Fruit fly (Drosophila melanogaster) whole organism, embryonic: ENCODE results near the gene CG32202.

Experiments
- Awh ChIP-seq: fragments of 200-800 bp; sonication (Bioruptor generic); IDR thresholded peaks from 2 replicates; pipeline ENCODE4, ENCODE4 v1.3.6; 2022; ENCODE audit warnings: missing biosample characterization, missing genetic modification characterization
- CG10654 ChIP-seq: fragments of 200-800 bp; sonication (Bioruptor generic); optimal IDR thresholded peaks from 2 replicates; lab custom pipeline; 2016; ENCODE audit warnings: missing biosample characterization, missing genetic modification characterization
- CG11560 ChIP-seq: fragments of 200-800 bp; sonication (Bioruptor generic); IDR thresholded peaks from 3 replicates; pipeline ENCODE4 v1.3.6; 2022; ENCODE audit warnings: missing biosample characterization, missing genetic modification characterization
- CG11696 ChIP-seq: fragments of 200-800 bp; sonication (Bioruptor generic); IDR thresholded peaks from 2 replicates; pipeline ENCODE4 v1.3.6; 2022; ENCODE audit warnings: missing biosample characterization, missing genetic modification characterization
- CG12236 ChIP-seq: fragments of 200-800 bp; sonication (Bioruptor generic); optimal IDR thresholded peaks from 2 replicates; lab custom pipeline; 2016; ENCODE audit warnings: missing biosample characterization, missing genetic modification characterization
- CG12391 ChIP-seq: fragments of 200-800 bp; sonication (Bioruptor generic); optimal IDR thresholded peaks from 3 replicates; lab custom pipeline; 2018; ENCODE audit warnings: missing biosample characterization, mild to moderate bottlenecking, missing genetic modification characterization, moderate library complexity
- CG12769 ChIP-seq: fragments of 200-800 bp; sonication (Bioruptor generic); optimal IDR thresholded peaks from 2 replicates; lab custom pipeline; 2019; ENCODE audit warnings: missing biosample characterization, mild to moderate bottlenecking, missing genetic modification characterization, moderate library complexity
- CG14050 ChIP-seq: fragments of 200-800 bp; sonication (Bioruptor generic); IDR thresholded peaks from 3 replicates; pipeline ENCODE4 v1.3.6; 2022; ENCODE audit warnings: missing biosample characterization, missing genetic modification characterization
- CG14965 ChIP-seq: fragments of 200-800 bp; sonication (Bioruptor generic); optimal IDR thresholded peaks from 2 replicates; lab custom pipeline; 2016; ENCODE audit warnings: missing biosample characterization, missing genetic modification characterization, borderline replicate concordance
- CG15479 ChIP-seq: fragments of 200-800 bp; sonication (Bioruptor generic); optimal IDR thresholded peaks from 3 replicates; lab custom pipeline; 2019; ENCODE audit warnings: missing biosample characterization, mild to moderate bottlenecking, missing genetic modification characterization, moderate library complexity
- CG15601 ChIP-seq: fragments of 200-800 bp; sonication (Bioruptor generic); optimal IDR thresholded peaks from 3 replicates; lab custom pipeline; 2019; ENCODE audit warnings: missing biosample characterization, mild to moderate bottlenecking, missing genetic modification characterization, moderate library complexity
- CG1792 ChIP-seq: fragments of 200-800 bp; sonication (Bioruptor generic); optimal IDR thresholded peaks from 2 replicates; lab custom pipeline; 2016; ENCODE audit warnings: missing biosample characterization, missing genetic modification characterization
- CG1832 ChIP-seq: fragments of 200-800 bp; sonication (Bioruptor generic); optimal IDR thresholded peaks from 2 replicates; lab custom pipeline; 2017; ENCODE audit warnings: missing biosample characterization, mild to moderate bottlenecking, missing genetic modification characterization, inconsistent platforms
- CG3065 ChIP-seq: fragments of 200-800 bp; sonication (Bioruptor generic); optimal IDR thresholded peaks from 2 replicates; lab custom pipeline; 2016; ENCODE audit warnings: missing biosample characterization, missing genetic modification characterization
- CG32772 ChIP-seq: fragments of 200-800 bp; sonication (Bioruptor generic); IDR thresholded peaks from 2 replicates; pipeline ENCODE4 v1.3.6; 2022; ENCODE audit warnings: missing biosample characterization, missing genetic modification characterization
- CG34422 ChIP-seq: fragments of 200-800 bp; sonication (Bioruptor generic); IDR thresholded peaks from 3 replicates; pipeline ENCODE4 v1.3.6; 2022; ENCODE audit warnings: missing biosample characterization, missing genetic modification characterization
- CG3847 ChIP-seq: fragments of 200-800 bp; sonication (Bioruptor generic); IDR thresholded peaks from 2 replicates; pipeline ENCODE4 v1.3.6; 2022; ENCODE audit warnings: missing biosample characterization, missing genetic modification characterization
- CG6813 ChIP-seq: fragments of 200-800 bp; sonication (Bioruptor generic); optimal IDR thresholded peaks from 2 replicates; lab custom pipeline; 2017; ENCODE audit warnings: missing biosample characterization, missing genetic modification characterization, mild to moderate bottlenecking, moderate library complexity, missing genetic modification reagents
- CG7357 ChIP-seq: fragments of 200-800 bp; sonication (Bioruptor generic); IDR thresholded peaks from 3 replicates; pipeline ENCODE4 v1.3.6; 2022; ENCODE audit warnings: missing biosample characterization, missing genetic modification characterization
- CG8281 ChIP-seq: fragments of 200-800 bp; sonication (Bioruptor generic); optimal IDR thresholded peaks from 2 replicates; lab custom pipeline; 2018; ENCODE audit warnings: missing biosample characterization, mild to moderate bottlenecking, missing genetic modification characterization, moderate library complexity
- CG9817 ChIP-seq: fragments of 200-800 bp; sonication (Bioruptor generic); optimal IDR thresholded peaks from 2 replicates; lab custom pipeline; 2018; ENCODE audit warnings: missing biosample characterization, mild to moderate bottlenecking, missing genetic modification characterization, moderate library complexity
- Dip2 ChIP-seq: fragments of 200-800 bp; sonication (Bioruptor generic); IDR thresholded peaks from 2 replicates; pipeline ENCODE4 v1.3.6; 2022; ENCODE audit warnings: missing biosample characterization, missing genetic modification characterization
- Eip74EF ChIP-seq, 2 experiments: fragments of 200-800 bp in 1 of 2; fragments of >200 bp in 1 of 2; sonication (Bioruptor generic) in 1 of 2; optimal IDR thresholded peaks; 2 replicates each; lab custom pipeline; 2017 to 2019; ENCODE audit warnings: missing biosample characterization in 2 of 2, missing genetic modification characterization in 2 of 2, mild to moderate bottlenecking in 1 of 2, moderate library complexity in 1 of 2
- Fer1 ChIP-seq: fragments of 200-800 bp; sonication (Bioruptor generic); optimal IDR thresholded peaks from 2 replicates; lab custom pipeline; 2017; ENCODE audit warnings: missing biosample characterization, mild to moderate bottlenecking, missing genetic modification characterization
- HLH54F ChIP-seq: fragments of 200-800 bp; sonication (Bioruptor generic); optimal IDR thresholded peaks from 3 replicates; lab custom pipeline; 2016; ENCODE audit warnings: missing biosample characterization, missing genetic modification characterization
- Kr ChIP-seq: fragments of 200-800 bp; sonication (Bioruptor generic); optimal IDR thresholded peaks from 2 replicates; lab custom pipeline; 2017; ENCODE audit warnings: missing biosample characterization, mild to moderate bottlenecking, missing genetic modification characterization
- Lhr ChIP-seq: fragments of 200-800 bp; sonication (Bioruptor generic); optimal IDR thresholded peaks from 3 replicates; lab custom pipeline; 2017; ENCODE audit warnings: mild to moderate bottlenecking, missing biosample characterization, missing genetic modification reagents, missing genetic modification characterization
- Sry-δ ChIP-seq: fragments of 200-800 bp; sonication (Bioruptor generic); optimal IDR thresholded peaks from 2 replicates; lab custom pipeline; 2016; ENCODE audit warnings: missing biosample characterization, missing genetic modification characterization
- Trl ChIP-seq, 3 experiments: fragments of >200 bp in 2 of 3; fragments of 200-800 bp in 1 of 3; sonication (Bioruptor generic) in 1 of 3; optimal IDR thresholded peaks; 2 replicates in 1 of 3; 3 replicates in 2 of 3; lab custom pipeline; 2016 to 2017; ENCODE audit warnings: missing biosample characterization in 1 of 3, missing genetic modification characterization in 1 of 3
- ase ChIP-seq: fragments of 200-800 bp; sonication (Bioruptor generic); IDR thresholded peaks from 3 replicates; pipeline ENCODE4 v1.3.6; 2022; ENCODE audit warnings: missing biosample characterization, missing genetic modification characterization
- ash1 ChIP-seq: fragments of 200-800 bp; sonication (Bioruptor generic); optimal IDR thresholded peaks from 2 replicates; lab custom pipeline; 2018; ENCODE audit warnings: missing biosample characterization, mild to moderate bottlenecking, missing genetic modification characterization
- bab2 ChIP-seq: fragments of 200-800 bp; sonication (Bioruptor generic); optimal IDR thresholded peaks from 2 replicates; lab custom pipeline; 2016; ENCODE audit warnings: missing biosample characterization, missing genetic modification characterization
- bcd ChIP-seq: fragments of 200-800 bp; sonication (Bioruptor generic); optimal IDR thresholded peaks from 2 replicates; lab custom pipeline; 2017; ENCODE audit warnings: missing biosample characterization, mild to moderate bottlenecking, missing genetic modification characterization
- croc ChIP-seq: fragments of 200-800 bp; sonication (Bioruptor generic); conservative IDR thresholded peaks from 3 replicates; pipeline ENCODE4 v1.3.6; 2022; ENCODE audit warnings: missing biosample characterization, missing genetic modification characterization
- dm ChIP-seq: fragments of 200-800 bp; sonication (Bioruptor generic); optimal IDR thresholded peaks from 3 replicates; lab custom pipeline; 2016; ENCODE audit warnings: missing biosample characterization, missing genetic modification characterization
- dpn ChIP-seq, 2 experiments: fragments of 200-800 bp; sonication (Bioruptor generic); optimal IDR thresholded peaks; 3 replicates each; lab custom pipeline; 2016; ENCODE audit warnings: missing biosample characterization in 2 of 2, missing genetic modification characterization in 2 of 2
- gfzf ChIP-seq: fragments of 200-800 bp; sonication (Bioruptor generic); optimal IDR thresholded peaks from 2 replicates; lab custom pipeline; 2016; ENCODE audit warnings: missing biosample characterization, mild to moderate bottlenecking, missing genetic modification characterization, moderate library complexity
- gt ChIP-seq: fragments of 200-800 bp; sonication (Bioruptor generic); IDR thresholded peaks from 2 replicates; pipeline ENCODE4 v1.3.6; 2022; ENCODE audit warnings: missing biosample characterization, missing genetic modification characterization
- her ChIP-seq: fragments of 200-800 bp; sonication (Bioruptor generic); optimal IDR thresholded peaks from 2 replicates; lab custom pipeline; 2016; ENCODE audit warnings: missing biosample characterization, missing genetic modification characterization
- hkb ChIP-seq, 2 experiments: fragments of 200-800 bp in 1 of 2; fragments of >200 bp in 1 of 2; sonication (Bioruptor generic) in 1 of 2; IDR thresholded peaks in 1 of 2; optimal IDR thresholded peaks in 1 of 2; 2 replicates each; pipeline versions ENCODE4 v1.3.6 to Lab custom; 2017 to 2022; ENCODE audit warnings: missing biosample characterization in 1 of 2, missing genetic modification characterization in 1 of 2
- kay ChIP-seq: fragments of 200-800 bp; sonication (Bioruptor generic); optimal IDR thresholded peaks from 2 replicates; lab custom pipeline; 2016; ENCODE audit warnings: missing biosample characterization, missing genetic modification characterization
- nmo ChIP-seq: fragments of 200-800 bp; sonication (Bioruptor generic); optimal IDR thresholded peaks from 2 replicates; lab custom pipeline; 2018; ENCODE audit warnings: missing biosample characterization, mild to moderate bottlenecking, missing genetic modification characterization, moderate library complexity
- org-1 ChIP-seq: fragments of 200-800 bp; sonication (Bioruptor generic); optimal IDR thresholded peaks from 2 replicates; lab custom pipeline; 2017; ENCODE audit warnings: missing biosample characterization, missing genetic modification characterization
- run ChIP-seq: fragments of 200-800 bp; sonication (Bioruptor generic); optimal IDR thresholded peaks from 3 replicates; lab custom pipeline; 2018; ENCODE audit warnings: missing biosample characterization, mild to moderate bottlenecking, missing genetic modification characterization
- scrt ChIP-seq: fragments of 200-800 bp; sonication (Bioruptor generic); optimal IDR thresholded peaks from 2 replicates; lab custom pipeline; 2018; ENCODE audit warnings: missing biosample characterization, mild to moderate bottlenecking, missing genetic modification characterization, moderate library complexity
- sens ChIP-seq: fragments of 200-800 bp; sonication (Bioruptor generic); peaks from one replicate; lab custom pipeline; 2016; ENCODE audit warnings: missing biosample characterization, missing genetic modification characterization
- slbo ChIP-seq: fragments of 200-800 bp; sonication (Bioruptor generic); IDR thresholded peaks from 2 replicates; pipeline ENCODE4 v1.3.6; 2022; ENCODE audit warnings: missing biosample characterization, missing genetic modification characterization
- so ChIP-seq: fragments of 200-800 bp; sonication (Bioruptor generic); IDR thresholded peaks from 3 replicates; pipeline ENCODE4 v1.3.6; 2022; ENCODE audit warnings: missing biosample characterization, missing genetic modification characterization
- tgo ChIP-seq: fragments of 200-800 bp; sonication (Bioruptor generic); IDR thresholded peaks from 3 replicates; pipeline ENCODE4 v1.3.6; 2022; ENCODE audit warnings: missing biosample characterization, missing genetic modification characterization

Gene CG32202

dm6 chr3L:18675363-18675866 is 6.6 kb upstream of the CG32202 start, which contains the start of the genes GNBP2 and GNBP1 (continued):
- TF ChIP-seq CG12236 (GFP tag; lab: Kevin White, UChicago) (no peak), dm (GFP tag; lab: Kevin White, UChicago) (no peak), Kr (GFP tag; lab: Kevin White, UChicago) (no peak), bab2 (GFP tag; lab: Kevin White, UChicago) (no peak), run (tag; lab: Kevin White, UChicago) (peak; percentile 37), CG9817 (tag; lab: Kevin White, UChicago) (no peak), Awh (GFP tag; lab: Robert Waterston, UW) (peak; percentile 68), CG11560 (tag; lab: Robert Waterston, UW) (no peak), Eip74EF (GFP tag; optimal IDR thresholded peaks at IDR 0.05; lab: Kevin White, UChicago) (peak in 1 of 2 experiments; percentile 48), slbo (peak; percentile 65), CG12391 (tag; lab: Kevin White, UChicago) (peak; percentile 72), kay (GFP tag; lab: Kevin White, UChicago) (no peak), scrt (GFP tag; lab: Kevin White, UChicago) (peak; percentile 10), Trl (optimal IDR thresholded peaks at IDR 0.05; lab: Kevin White, UChicago) (no peak), Trl (GFP tag; optimal IDR thresholded peaks at IDR 0.05; lab: Kevin White, UChicago) (no peak), CG1792 (GFP tag; lab: Kevin White, UChicago) (no peak), CG7357 (0 out of 3 replicates have a peak, but pooled peaks have one; percentile 58), CG15479 (no peak), CG14965 (GFP tag; lab: Kevin White, UChicago) (no peak), bcd (GFP tag; lab: Kevin White, UChicago) (peak; percentile 34), croc (GFP tag; lab: Robert Waterston, UW) (0 out of 3 replicates have a peak, but pooled peaks have one; percentile 18), CG1832 (no peak), dpn (GFP tag; optimal IDR thresholded peaks at IDR 0.05; lab: Kevin White, UChicago) (peak in 1 of 2 experiments; percentile 12), hkb (optimal IDR thresholded peaks at IDR 0.05; lab: Kevin White, UChicago) (no peak), hkb (GFP tag; IDR thresholded peaks at IDR 0.05; lab: Robert Waterston, UW) (peak; percentile 74), sens (GFP tag; lab: Kevin White, UChicago) (peak; percentile 84), CG32772 (no peak; the same call in 1 of the 2 replicates), her (GFP tag; lab: Kevin White, UChicago) (no peak), tgo (GFP tag; lab: Robert Waterston, UW) (peak; percentile 77), ase (GFP tag; lab: Robert Waterston, UW) (no peak; the same call in 2 of the 3 replicates), CG8281 (peak; percentile 35), gt (GFP tag; lab: Robert Waterston, UW) (no peak), ash1 (no peak), CG14050 (GFP tag; lab: Robert Waterston, UW) (peak; percentile 24; the same call in 1 of the 3 replicates), HLH54F (GFP tag; lab: Kevin White, UChicago) (no peak), nmo (GFP tag; lab: Kevin White, UChicago) (peak; percentile 55), CG12769 (tag; lab: Kevin White, UChicago) (no peak), CG15601 (tag; lab: Kevin White, UChicago) (peak; percentile 36), CG34422 (GFP tag; lab: Robert Waterston, UW) (0 out of 3 replicates have a peak, but pooled peaks have one; percentile 10), gfzf (no peak), Lhr (GFP tag; lab: Kevin White, UChicago) (no peak), org-1 (GFP tag; lab: Kevin White, UChicago) (peak; percentile 16), CG10654 (GFP tag; lab: Kevin White, UChicago) (peak; percentile 17), CG3065 (GFP tag; lab: Kevin White, UChicago) (no peak), CG11696 (GFP tag; lab: Robert Waterston, UW) (peak; percentile 43; the same call in 1 of the 2 replicates), Dip2 (GFP tag; lab: Robert Waterston, UW) (no peak), Sry-δ (GFP tag; lab: Kevin White, UChicago) (no peak), so (GFP tag; lab: Robert Waterston, UW) (0 out of 3 replicates have a peak, but pooled peaks have one; percentile 31), CG6813 (GFP tag; lab: Kevin White, UChicago) (peak; percentile 11), Fer1 (GFP tag; lab: Kevin White, UChicago) (peak; percentile 52), CG3847 (GFP tag; lab: Robert Waterston, UW) (peak; percentile 56)
